Fruit fly (Drosophila melanogaster) Kc167 (cell line): ENCODE measurements around the gene ppan.
A peak's percentile ranks its signal among the peaks of the same experiment; 100 is the strongest.

Experiments used
- Myc ChIP-seq: fragments of >200 bp; optimal IDR thresholded peaks from 2 replicates; lab custom pipeline; 2017; ENCODE audit warnings: missing external identifiers
- Sin3A ChIP-seq: fragments of >200 bp; optimal IDR thresholded peaks from 2 replicates; lab custom pipeline; 2018; ENCODE audit warnings: missing external identifiers
- h ChIP-seq: fragments of >200 bp; optimal IDR thresholded peaks from 3 replicates; lab custom pipeline; 2018; ENCODE audit warnings: missing external identifiers
- insv ChIP-seq: fragments of >200 bp; optimal IDR thresholded peaks from 3 replicates; lab custom pipeline; 2018; ENCODE audit warnings: missing external identifiers
- psq ChIP-seq: fragments of >200 bp; optimal IDR thresholded peaks from 2 replicates; lab custom pipeline; 2017; ENCODE audit warnings: missing external identifiers
- ttk ChIP-seq: sonication (Bioruptor generic); optimal IDR thresholded peaks from 2 replicates; lab custom pipeline; 2017; ENCODE audit warnings: missing external identifiers

Gene ppan

dm6 chr3R:21116057-21116456 lies at the start of gene ppan:
TSS of gene ppan (plus strand) at chr3R:21116254.
- TF ChIP-seq insv (lab: Kevin White, UChicago) = no peak
- TF ChIP-seq psq (lab: Kevin White, UChicago) = no peak
- no peak for TF ChIP-seq Myc
- TF ChIP-seq ttk (lab: Kevin White, UChicago) = no peak
- TF ChIP-seq Sin3A (lab: Kevin White, UChicago) = no peak
- no peak for TF ChIP-seq h (lab: Kevin White, UChicago)

- TF ChIP-seq ttk (lab: Kevin White, UChicago) (no peak), insv (lab: Kevin White, UChicago) (no peak), psq (lab: Kevin White, UChicago) (no peak), h (lab: Kevin White, UChicago) (no peak), Myc (no peak), Sin3A (lab: Kevin White, UChicago) (no peak)
These were observed 49.4 kb upstream of the ppan start for dm6 chr3R:21066469-21067284.

DNA sequence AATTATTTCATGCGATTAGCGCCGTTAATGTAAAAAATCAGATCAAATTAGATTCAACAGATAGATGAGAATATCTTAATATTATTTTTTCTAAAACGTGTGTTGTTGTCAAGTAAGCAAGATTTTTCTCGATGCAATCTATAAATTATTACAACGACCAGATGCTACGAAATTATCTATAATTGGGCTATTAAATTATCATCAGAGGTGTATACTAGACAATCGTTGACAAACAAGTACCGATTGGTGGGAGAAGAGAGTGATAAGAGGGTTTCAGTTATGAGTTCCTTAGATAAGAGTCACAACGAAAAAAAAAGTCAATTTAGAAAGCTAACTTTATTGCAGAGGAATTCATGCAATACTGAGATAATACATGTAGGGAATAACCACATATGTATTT lies 48.5 kb upstream of the ppan start:
- TF ChIP-seq h (lab: Kevin White, UChicago) = no peak
- no peak for TF ChIP-seq psq (lab: Kevin White, UChicago)
- no peak for TF ChIP-seq Myc
- no peak for TF ChIP-seq ttk (lab: Kevin White, UChicago)

dm6 chr3R:21069742-21070141 lies 46.3 kb upstream of the ppan start:
- TF ChIP-seq Myc (no peak), psq (lab: Kevin White, UChicago) (no peak), Sin3A (lab: Kevin White, UChicago) (no peak), ttk (lab: Kevin White, UChicago) (no peak), h (lab: Kevin White, UChicago) (no peak), insv (lab: Kevin White, UChicago) (no peak)

DNA sequence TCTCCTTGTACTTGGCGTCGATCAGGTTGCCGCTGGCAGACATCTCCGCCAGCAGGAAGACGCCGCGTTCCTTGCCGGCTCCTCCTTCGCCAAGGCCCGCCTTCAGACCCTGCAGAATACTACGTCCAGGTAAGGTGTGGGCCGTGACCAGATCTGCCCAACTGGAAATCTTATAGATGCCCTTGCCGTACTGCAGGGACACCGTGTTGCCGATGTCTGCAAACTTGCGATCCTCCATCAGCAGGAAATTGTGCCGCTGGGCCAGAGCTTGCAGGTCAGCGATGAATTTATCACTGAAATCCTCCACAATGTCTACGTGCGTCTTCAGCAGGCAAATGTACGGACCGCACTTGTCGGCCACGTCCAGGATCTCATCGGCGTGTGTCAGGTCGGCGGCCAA lies 44.7 kb upstream of the ppan start:
- no peak for TF ChIP-seq ttk (lab: Kevin White, UChicago)
- TF ChIP-seq insv (lab: Kevin White, UChicago) = peak; percentile 51

DNA sequence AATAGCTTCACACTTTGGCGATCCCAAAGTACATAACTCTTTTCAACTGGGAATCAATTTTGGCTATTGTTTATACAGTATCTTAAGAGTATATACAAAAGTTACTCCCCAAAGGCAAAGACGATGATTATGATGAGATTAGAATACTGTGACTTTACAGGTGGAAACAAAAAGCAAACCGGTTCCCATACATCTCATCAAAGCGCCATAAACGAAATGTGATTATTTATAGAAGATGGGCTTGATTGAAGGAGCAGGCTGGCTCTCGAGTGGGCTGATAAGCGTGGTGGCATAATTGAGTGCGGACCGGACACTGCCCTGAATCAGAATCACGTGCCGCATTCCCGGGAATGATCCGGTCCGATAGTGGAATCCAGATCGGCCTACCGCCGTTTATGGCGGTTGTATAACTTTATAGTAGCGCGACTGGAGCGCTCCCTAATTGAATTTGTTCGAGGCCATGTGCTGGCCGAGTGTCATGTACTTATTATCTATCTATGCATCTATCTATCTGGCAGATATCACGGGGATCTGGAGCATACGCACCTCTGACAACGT lies 44.0 kb upstream of the ppan start:
- TF ChIP-seq Myc (no peak), insv (lab: Kevin White, UChicago) (no peak), psq (lab: Kevin White, UChicago) (no peak), h (lab: Kevin White, UChicago) (no peak), ttk (lab: Kevin White, UChicago) (no peak), Sin3A (lab: Kevin White, UChicago) (no peak)

DNA sequence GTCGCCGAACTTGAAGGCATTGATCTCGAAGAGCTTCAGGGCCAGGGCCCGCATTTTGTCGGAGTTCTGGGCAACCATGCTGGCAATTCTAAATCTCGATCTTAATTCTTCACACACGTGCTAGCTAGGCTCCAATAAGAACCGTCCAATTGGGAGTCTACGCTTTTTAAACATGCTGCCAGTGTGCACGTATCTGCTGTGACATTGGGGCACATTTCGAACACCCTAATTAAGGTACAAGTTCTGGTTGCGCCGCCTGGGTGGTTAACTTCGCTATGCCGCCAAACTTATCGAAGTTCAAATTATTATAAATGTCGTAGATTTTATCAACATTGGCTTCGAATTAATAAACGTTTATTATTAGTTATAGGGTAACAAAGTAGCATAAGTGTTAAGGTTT lies 42.9 kb upstream of the ppan start, which contains the start of gene r-l:
r-l (minus strand) TSS at position 179 of the 400 bp plus-strand sequence.
- TF ChIP-seq psq (lab: Kevin White, UChicago) = no peak
- no peak for TF ChIP-seq insv (lab: Kevin White, UChicago)
- TF ChIP-seq Myc = no peak
- no peak for TF ChIP-seq h (lab: Kevin White, UChicago)
- no peak for TF ChIP-seq Sin3A (lab: Kevin White, UChicago)
- TF ChIP-seq ttk (lab: Kevin White, UChicago) = no peak

DNA sequence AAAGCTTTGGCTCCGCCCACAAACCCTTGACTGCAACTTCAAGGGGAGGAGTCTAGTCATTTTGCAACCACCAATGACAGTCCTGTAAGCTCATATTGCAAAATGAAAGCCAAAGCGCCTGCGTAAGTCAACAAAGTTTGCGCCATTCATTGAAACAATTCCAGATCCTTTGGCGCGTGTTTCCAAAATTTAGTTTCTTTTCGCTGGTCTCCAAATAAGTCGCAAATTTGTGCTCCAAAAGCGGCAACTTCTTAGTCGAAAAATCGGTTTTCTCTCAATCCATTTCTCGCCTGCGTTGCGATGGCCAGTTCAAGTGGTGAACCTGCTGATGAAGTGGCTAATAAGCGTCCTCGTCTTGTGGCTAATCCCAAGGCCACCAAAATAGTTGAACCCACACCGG lies 42.3 kb upstream of the ppan start, which contains the start of gene dmrt93B:
dmrt93B (plus strand) TSS at position 301 of the 400 bp plus-strand sequence.
- TF ChIP-seq psq (lab: Kevin White, UChicago) = no peak
- no peak for TF ChIP-seq insv (lab: Kevin White, UChicago)

DNA sequence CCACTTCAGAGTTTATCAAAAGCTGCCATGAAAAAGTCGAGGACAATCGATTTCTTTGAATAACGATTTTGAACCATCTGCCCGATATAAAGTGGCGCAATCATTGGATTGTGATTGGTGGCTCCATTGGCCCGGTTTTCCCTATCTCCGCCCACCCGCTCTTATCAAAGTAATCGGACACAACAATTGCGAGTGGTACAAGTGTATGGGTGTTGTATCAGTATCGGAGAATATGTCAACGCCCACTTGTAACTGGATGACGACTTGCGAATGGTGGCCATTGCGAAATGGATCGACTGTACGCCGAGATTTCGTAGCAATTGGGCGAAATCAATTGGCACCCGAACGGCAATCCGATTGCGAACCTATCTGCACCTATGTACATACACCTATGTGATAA lies 38.5 kb upstream of the ppan start:
- TF ChIP-seq ttk (lab: Kevin White, UChicago) = no peak
- no peak for TF ChIP-seq psq (lab: Kevin White, UChicago)
- TF ChIP-seq Myc = no peak
- TF ChIP-seq h (lab: Kevin White, UChicago) = no peak

DNA sequence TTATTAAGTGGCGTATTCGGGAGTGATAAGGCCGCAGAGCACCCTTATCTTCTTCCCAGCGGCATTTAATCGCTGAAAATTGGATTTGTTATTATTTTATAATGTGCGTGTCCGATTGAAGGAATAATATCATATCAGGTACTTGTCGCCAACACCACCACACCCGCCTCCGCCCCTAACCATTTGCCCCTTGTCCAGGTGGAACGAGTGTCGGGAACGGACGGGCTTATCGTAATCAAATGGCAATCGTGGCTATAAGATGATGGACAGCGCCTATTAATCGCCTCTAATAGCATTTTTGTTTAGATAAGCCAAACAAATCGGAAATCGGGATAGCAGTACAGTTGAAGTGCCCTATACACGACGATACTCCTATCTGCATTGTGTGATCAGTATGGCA lies 37.8 kb upstream of the ppan start:
- TF ChIP-seq psq (lab: Kevin White, UChicago) = no peak
- no peak for TF ChIP-seq ttk (lab: Kevin White, UChicago)
- no peak for TF ChIP-seq insv (lab: Kevin White, UChicago)
- no peak for TF ChIP-seq h (lab: Kevin White, UChicago)
- no peak for TF ChIP-seq Sin3A (lab: Kevin White, UChicago)
- no peak for TF ChIP-seq Myc

DNA sequence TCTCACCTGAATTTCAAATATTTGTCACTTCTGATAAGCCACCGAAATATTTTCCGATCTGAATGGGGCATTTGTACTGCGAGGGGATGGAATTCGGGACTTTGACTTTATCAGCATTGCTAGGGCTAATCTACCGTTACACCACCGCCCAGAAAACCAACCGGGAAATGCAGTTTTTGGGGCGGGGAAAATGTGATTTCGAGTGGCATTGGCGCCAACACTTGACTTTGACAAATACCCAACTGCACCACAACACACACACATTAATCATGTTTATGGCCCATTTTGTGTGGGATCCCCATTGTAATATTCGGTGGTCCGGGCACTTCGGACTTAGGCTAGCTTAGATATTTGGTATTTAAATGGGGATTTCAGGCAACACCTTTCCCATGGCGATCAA lies 37.1 kb upstream of the ppan start:
- TF ChIP-seq psq (lab: Kevin White, UChicago) (no peak), h (lab: Kevin White, UChicago) (no peak), Myc (no peak), ttk (lab: Kevin White, UChicago) (no peak), insv (lab: Kevin White, UChicago) (no peak), Sin3A (lab: Kevin White, UChicago) (no peak)

DNA sequence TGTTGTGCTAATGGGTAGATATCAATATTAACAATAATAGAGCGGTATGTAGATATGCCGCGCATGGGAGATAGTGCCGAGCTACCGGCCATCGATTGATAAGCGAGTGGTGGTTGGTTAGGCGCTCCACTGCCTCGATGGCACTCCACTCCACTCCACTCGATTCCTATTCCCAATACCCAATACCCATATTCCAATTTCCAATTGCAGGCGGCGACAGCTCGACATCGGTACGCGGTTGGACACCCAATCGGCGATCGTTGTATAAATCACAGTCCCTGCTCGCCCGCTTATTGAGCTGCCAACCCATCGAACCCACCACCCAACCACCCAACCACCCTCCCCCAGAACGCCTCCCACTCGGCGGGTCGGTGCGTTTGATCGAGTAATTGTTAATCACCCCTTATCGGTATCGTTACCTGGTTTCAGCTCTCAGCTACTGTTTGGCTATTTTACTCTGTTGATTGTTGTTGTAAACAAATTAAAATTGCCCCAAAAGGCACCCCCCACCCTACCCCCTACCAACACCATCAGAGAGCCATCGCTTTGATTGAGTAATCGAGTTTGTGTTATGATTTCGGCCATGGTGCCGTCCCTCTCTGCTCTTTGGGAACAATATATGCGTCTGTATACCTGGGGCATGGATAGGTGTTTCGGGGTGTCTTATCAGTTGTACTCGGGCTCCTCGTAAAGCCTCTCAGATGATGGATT lies 35.0 kb upstream of the ppan start, which contains the start of gene HHEX:
HHEX (minus strand) TSS at position 51 of the 711 bp plus-strand sequence.
- TF ChIP-seq insv (lab: Kevin White, UChicago) (no peak), Sin3A (lab: Kevin White, UChicago) (no peak), ttk (lab: Kevin White, UChicago) (no peak)
